Worm (Caenorhabditis elegans): ENCODE measurements around the gene R10E11.9.

R10E11.9 gene

ce11 chrIII:9789083-9789482, 4.4 kb downstream of the R10E11.9 start:
- TF ChIP-seq ceh-39 (tag; optimal IDR thresholded peaks at IDR 0.05), result no peak
- TF ChIP-seq flh-1 (GFP tag; optimal IDR thresholded peaks at IDR 0.05), result no peak
- TF ChIP-seq sem-2 (GFP tag; optimal IDR thresholded peaks at IDR 0.05), result no peak
- TF ChIP-seq nhr-237 (tag; optimal IDR thresholded peaks at IDR 0.05), result no peak
- TF ChIP-seq hlh-1 (tag; optimal IDR thresholded peaks at IDR 0.05), result no peak
- no peak for TF ChIP-seq blmp-1 (tag; optimal IDR thresholded peaks at IDR 0.05)
- TF ChIP-seq lin-13 (tag; optimal IDR thresholded peaks at IDR 0.05), result no peak
- no peak for TF ChIP-seq drap-1 (GFP tag; optimal IDR thresholded peaks at IDR 0.05)
- no peak for TF ChIP-seq unc-39 (tag; optimal IDR thresholded peaks at IDR 0.05)
- TF ChIP-seq nhr-76 (tag; optimal IDR thresholded peaks at IDR 0.05), result no peak
- TF ChIP-seq ces-1 (GFP tag; optimal IDR thresholded peaks at IDR 0.05), result no peak
- TF ChIP-seq lsy-2 (tag; optimal IDR thresholded peaks at IDR 0.05), result no peak

ce11 chrIII:9786776-9787175, 6.7 kb downstream of the R10E11.9 start:
- TF ChIP-seq mls-2 (tag; optimal IDR thresholded peaks at IDR 0.05), result no peak
- no peak for TF ChIP-seq sptf-1 (tag; optimal IDR thresholded peaks at IDR 0.05)
- no peak for TF ChIP-seq mep-1 (tag; optimal IDR thresholded peaks at IDR 0.05)
- no peak for TF ChIP-seq sem-2 (GFP tag; optimal IDR thresholded peaks at IDR 0.05)
- no peak for TF ChIP-seq flh-1 (GFP tag; optimal IDR thresholded peaks at IDR 0.05)
- no peak for TF ChIP-seq nhr-12 (tag; optimal IDR thresholded peaks at IDR 0.05)
- no peak for TF ChIP-seq zip-8 (tag; optimal IDR thresholded peaks at IDR 0.05)
- TF ChIP-seq cnd-1 (tag; optimal IDR thresholded peaks at IDR 0.05), result no peak

DNA sequence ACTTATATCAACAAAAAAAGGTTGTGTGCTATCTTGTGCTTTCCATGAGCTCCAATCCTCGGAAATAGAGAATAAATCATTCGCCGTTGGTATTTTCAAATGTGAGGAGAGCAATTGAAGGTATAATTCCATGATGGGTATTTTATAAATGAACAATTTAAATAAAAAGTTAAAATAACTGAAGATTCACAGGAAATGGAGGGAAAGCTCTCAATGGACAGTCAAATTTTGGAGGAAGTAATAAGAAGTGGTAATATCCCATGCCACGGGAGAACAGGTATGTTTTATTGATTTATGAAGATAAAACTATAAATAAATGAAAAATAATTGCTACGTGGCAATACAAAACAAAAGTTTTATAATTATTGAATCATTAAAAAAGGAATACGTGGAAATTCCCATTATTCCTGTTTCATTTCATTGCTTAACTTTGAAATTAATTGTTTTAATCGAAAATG, 10.3 kb downstream of the R10E11.9 start:
- peak; percentile 12 for TF ChIP-seq ceh-43 (GFP tag; optimal IDR thresholded peaks at IDR 0.05)
- peak; percentile 40 for TF ChIP-seq mls-2 (tag; optimal IDR thresholded peaks at IDR 0.05)
- TF ChIP-seq lin-13 (tag; optimal IDR thresholded peaks at IDR 0.05), result no peak

DNA sequence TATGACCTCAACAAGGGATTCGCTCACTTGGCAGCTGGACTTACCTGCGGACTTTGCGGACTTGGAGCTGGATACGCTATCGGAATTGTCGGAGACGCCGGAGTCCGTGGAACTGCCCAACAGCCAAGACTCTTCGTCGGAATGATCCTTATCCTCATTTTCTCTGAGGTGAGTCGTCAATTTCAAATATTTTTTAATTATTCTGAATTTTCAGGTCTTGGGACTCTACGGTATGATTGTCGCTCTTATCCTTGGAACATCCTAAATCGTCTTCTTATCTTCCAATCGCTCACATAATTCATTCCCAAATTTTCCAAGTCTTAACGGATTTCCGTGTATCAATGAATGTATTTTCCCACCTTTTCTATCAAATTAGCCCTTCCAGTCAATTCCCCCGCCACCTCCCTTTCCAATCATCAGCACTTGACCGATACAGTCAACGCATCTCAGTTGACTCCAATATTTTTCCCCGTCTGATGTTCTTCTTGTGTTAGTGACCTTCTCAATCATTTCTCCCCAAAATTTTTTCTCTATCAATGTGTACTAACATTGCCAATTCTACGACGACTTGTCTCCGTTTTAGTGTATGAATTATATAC, 10.9 kb downstream of the R10E11.9 start, which contains the start of gene R10E11.6:
TSS of gene R10E11.6 (plus strand) at position 524 of the 599 bp plus-strand sequence.
- no peak for TF ChIP-seq zip-8 (tag; optimal IDR thresholded peaks at IDR 0.05)
- no peak for TF ChIP-seq nhr-28 (tag; optimal IDR thresholded peaks at IDR 0.05)
- TF ChIP-seq hlh-1 (tag; optimal IDR thresholded peaks at IDR 0.05), result no peak
- TF ChIP-seq nhr-237 (tag; optimal IDR thresholded peaks at IDR 0.05), result no peak
- TF ChIP-seq lsy-2 (tag; optimal IDR thresholded peaks at IDR 0.05), result no peak
- TF ChIP-seq flh-1 (GFP tag; optimal IDR thresholded peaks at IDR 0.05), result no peak
- no peak for TF ChIP-seq elt-3 (tag; optimal IDR thresholded peaks at IDR 0.05)
- TF ChIP-seq M03D4.4 (tag; optimal IDR thresholded peaks at IDR 0.05), result no peak
- TF ChIP-seq ceh-39 (tag; optimal IDR thresholded peaks at IDR 0.05), result no peak
- TF ChIP-seq bed-3 (GFP tag; optimal IDR thresholded peaks at IDR 0.05), result no peak
- TF ChIP-seq unc-120 (tag; optimal IDR thresholded peaks at IDR 0.05; ENCODE audit: poor library complexity, severe bottlenecking), result no peak
- no peak for TF ChIP-seq snpc-4 (tag; optimal IDR thresholded peaks at IDR 0.05)
- no peak for TF ChIP-seq ham-2 (GFP tag; optimal IDR thresholded peaks at IDR 0.05)
- no peak for TF ChIP-seq drap-1 (GFP tag; optimal IDR thresholded peaks at IDR 0.05)
- no peak for TF ChIP-seq ceh-43 (GFP tag; optimal IDR thresholded peaks at IDR 0.05)
- no peak for TF ChIP-seq ztf-11 (tag; optimal IDR thresholded peaks at IDR 0.05)
- no peak for TF ChIP-seq elt-1 (tag; optimal IDR thresholded peaks at IDR 0.05; ENCODE audit: borderline replicate concordance, insufficient read depth)
- no peak for TF ChIP-seq nhr-2 (tag; optimal IDR thresholded peaks at IDR 0.05)
- TF ChIP-seq nhr-76 (tag; optimal IDR thresholded peaks at IDR 0.05), result no peak
- no peak for TF ChIP-seq cnd-1 (tag; optimal IDR thresholded peaks at IDR 0.05)

DNA sequence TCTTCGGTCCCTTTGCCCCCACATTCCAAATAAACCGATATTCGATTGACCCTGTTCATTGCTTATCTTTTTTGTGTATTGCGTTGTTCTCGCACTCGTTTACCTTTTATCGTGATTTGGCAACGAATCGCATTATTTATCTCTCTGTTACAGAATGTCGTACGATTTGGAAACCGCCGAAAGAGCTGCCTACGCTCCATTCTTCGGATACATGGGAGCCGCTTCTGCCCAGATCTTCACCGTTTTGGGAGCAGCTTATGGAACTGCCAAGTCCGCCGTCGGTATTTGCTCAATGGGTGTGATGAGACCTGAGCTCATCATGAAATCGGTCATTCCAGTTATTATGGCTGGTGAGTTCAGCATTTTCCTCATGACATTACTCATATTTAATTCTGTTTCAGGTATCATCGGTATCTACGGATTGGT, 11.4 kb downstream of the R10E11.9 start, which contains the start of gene vha-2:
TSS of gene vha-2 (plus strand) at position 154 of the 426 bp plus-strand sequence.
- TF ChIP-seq unc-39 (tag; optimal IDR thresholded peaks at IDR 0.05) (no peak), ceh-83 (GFP tag; optimal IDR thresholded peaks at IDR 0.05) (no peak), unc-120 (tag; optimal IDR thresholded peaks at IDR 0.05; ENCODE audit: poor library complexity, severe bottlenecking) (no peak), elt-3 (tag; optimal IDR thresholded peaks at IDR 0.05) (no peak), pha-4 (tag; optimal IDR thresholded peaks at IDR 0.05) (no peak), unc-62 (GFP tag; optimal IDR thresholded peaks at IDR 0.05) (no peak), M03D4.4 (tag; optimal IDR thresholded peaks at IDR 0.05) (no peak), drap-1 (GFP tag; optimal IDR thresholded peaks at IDR 0.05) (no peak), mep-1 (tag; optimal IDR thresholded peaks at IDR 0.05) (no peak)
